Worm (Caenorhabditis elegans) whole organism, late embryonic: ENCODE results near the gene oac-12.

ENCODE experiments used
- C08G9.2 ChIP-seq: sonication (generic microtip); optimal IDR thresholded peaks from 2 replicates; lab custom pipeline; 2016; ENCODE audit warnings: mild to moderate bottlenecking, missing genetic modification characterization, moderate library complexity, missing compliant biosample characterization
- C38D4.7 ChIP-seq: fragments of 200-800 bp; sonication (Bioruptor generic); optimal IDR thresholded peaks from 2 replicates; lab custom pipeline; 2018; ENCODE audit warnings: mild to moderate bottlenecking, missing genetic modification characterization, moderate library complexity, missing compliant biosample characterization
- K02D7.2 ChIP-seq: sonication (generic microtip); optimal IDR thresholded peaks from 2 replicates; lab custom pipeline; 2017; ENCODE audit warnings: mild to moderate bottlenecking, missing genetic modification characterization, missing compliant biosample characterization
- K09A11.1 ChIP-seq: sonication (generic microtip); optimal IDR thresholded peaks from 2 replicates; lab custom pipeline; 2017; ENCODE audit warnings: antibody characterized with exemption, mild to moderate bottlenecking, missing genetic modification characterization, missing compliant biosample characterization; ENCODE audit not compliant: insufficient read depth
- T23F11.4 ChIP-seq: fragments of 200-800 bp; sonication (Bioruptor generic); optimal IDR thresholded peaks from 2 replicates; lab custom pipeline; 2018; ENCODE audit warnings: mild to moderate bottlenecking, missing genetic modification characterization, missing compliant biosample characterization
- ahr-1 ChIP-seq: sonication (generic microtip); optimal IDR thresholded peaks from 2 replicates; lab custom pipeline; 2016; ENCODE audit warnings: missing genetic modification characterization, missing compliant biosample characterization
- ama-1 ChIP-seq: fragments of 150-350 bp; optimal IDR thresholded peaks from 2 replicates; lab custom pipeline; 2014
- ceh-14 ChIP-seq: sonication (generic microtip); optimal IDR thresholded peaks from 2 replicates; lab custom pipeline; 2016; ENCODE audit warnings: missing genotype, missing genetic modification characterization, missing compliant biosample characterization
- ceh-18 ChIP-seq: sonication (generic microtip); optimal IDR thresholded peaks from 2 replicates; lab custom pipeline; 2016; ENCODE audit warnings: missing genetic modification characterization, missing compliant biosample characterization
- ceh-19 ChIP-seq: fragments of 200-800 bp; sonication (Bioruptor generic); optimal IDR thresholded peaks from 2 replicates; lab custom pipeline; 2018; ENCODE audit warnings: mild to moderate bottlenecking, missing genetic modification characterization, missing compliant biosample characterization
- ceh-2 ChIP-seq: sonication (generic microtip); optimal IDR thresholded peaks from 2 replicates; lab custom pipeline; 2016; ENCODE audit warnings: missing genotype, missing genetic modification characterization, missing compliant biosample characterization
- ceh-22 ChIP-seq: sonication (generic microtip); optimal IDR thresholded peaks from 2 replicates; lab custom pipeline; 2017; ENCODE audit warnings: missing biosample characterization, missing genetic modification characterization
- ceh-24 ChIP-seq: sonication (generic microtip); optimal IDR thresholded peaks from 2 replicates; lab custom pipeline; 2016; ENCODE audit warnings: mild to moderate bottlenecking, missing genetic modification characterization, missing compliant biosample characterization
- ceh-31 ChIP-seq: sonication (generic microtip); optimal IDR thresholded peaks from 2 replicates; lab custom pipeline; 2016; ENCODE audit warnings: missing genetic modification characterization, missing compliant biosample characterization
- ceh-48 ChIP-seq: sonication (generic microtip); optimal IDR thresholded peaks from 2 replicates; lab custom pipeline; 2016; ENCODE audit warnings: missing genetic modification characterization, inconsistent platforms, missing compliant biosample characterization
- ceh-6 ChIP-seq: fragments of 200-800 bp; sonication (Bioruptor generic); optimal IDR thresholded peaks from 2 replicates; lab custom pipeline; 2018; ENCODE audit warnings: mild to moderate bottlenecking, missing genetic modification characterization, missing compliant biosample characterization
- che-1 ChIP-seq: sonication (generic microtip); optimal IDR thresholded peaks from 2 replicates; lab custom pipeline; 2016; ENCODE audit warnings: mild to moderate bottlenecking, missing genetic modification characterization, missing compliant biosample characterization
- dmd-4 ChIP-seq: sonication (generic microtip); optimal IDR thresholded peaks from 2 replicates; lab custom pipeline; 2016; ENCODE audit warnings: borderline replicate concordance, missing genetic modification characterization, missing compliant biosample characterization
- dve-1 ChIP-seq: sonication (generic microtip); optimal IDR thresholded peaks from 2 replicates; lab custom pipeline; 2017; ENCODE audit warnings: antibody characterized with exemption, mild to moderate bottlenecking, missing genetic modification characterization, missing compliant biosample characterization
- elt-2 ChIP-seq: sonication (generic microtip); optimal IDR thresholded peaks from 2 replicates; lab custom pipeline; 2016; ENCODE audit warnings: missing genetic modification reagents, missing genetic modification characterization, missing compliant biosample characterization
- elt-4 ChIP-seq: sonication (generic microtip); optimal IDR thresholded peaks from 2 replicates; lab custom pipeline; 2016; ENCODE audit warnings: missing genetic modification characterization, missing compliant biosample characterization
- eyg-1 ChIP-seq: sonication (generic microtip); optimal IDR thresholded peaks from 2 replicates; lab custom pipeline; 2016; ENCODE audit warnings: missing genotype, missing genetic modification characterization, missing compliant biosample characterization
- fax-1 ChIP-seq: sonication (generic microtip); optimal IDR thresholded peaks from 2 replicates; lab custom pipeline; 2016; ENCODE audit warnings: missing genotype, missing genetic modification characterization, missing compliant biosample characterization
- fkh-6 ChIP-seq: sonication (generic microtip); optimal IDR thresholded peaks from 2 replicates; lab custom pipeline; 2016; ENCODE audit warnings: missing genetic modification characterization, missing compliant biosample characterization
- gmeb-2 ChIP-seq: sonication (generic microtip); optimal IDR thresholded peaks from 2 replicates; lab custom pipeline; 2016; ENCODE audit warnings: missing genetic modification characterization, inconsistent platforms, missing compliant biosample characterization
- hlh-30 ChIP-seq: sonication (generic microtip); optimal IDR thresholded peaks from 2 replicates; lab custom pipeline; 2017; ENCODE audit warnings: antibody characterized with exemption, missing genetic modification characterization, missing compliant biosample characterization; ENCODE audit not compliant: insufficient read depth
- lin-11 ChIP-seq: fragments of 200-800 bp; sonication (Bioruptor generic); optimal IDR thresholded peaks from 2 replicates; lab custom pipeline; 2018; ENCODE audit warnings: mild to moderate bottlenecking, missing genetic modification characterization, missing compliant biosample characterization
- nfya-1 ChIP-seq: sonication (generic microtip); optimal IDR thresholded peaks from 2 replicates; lab custom pipeline; 2017; ENCODE audit warnings: missing genetic modification characterization, mild to moderate bottlenecking, missing compliant biosample characterization, antibody characterized with exemption, moderate library complexity
- nhr-11 ChIP-seq: fragments of 150-350 bp; optimal IDR thresholded peaks from 2 replicates; lab custom pipeline; 2014; ENCODE audit warnings: missing biosample characterization, missing genetic modification characterization
- pat-9 ChIP-seq: fragments of 200-800 bp; sonication (Bioruptor generic); optimal IDR thresholded peaks from 2 replicates; lab custom pipeline; 2018; ENCODE audit warnings: mild to moderate bottlenecking, missing genetic modification characterization, moderate library complexity, missing compliant biosample characterization
- pax-1 ChIP-seq: fragments of 150-350 bp; optimal IDR thresholded peaks from 2 replicates; lab custom pipeline; 2014; ENCODE audit warnings: missing biosample characterization, missing genetic modification characterization
- pha-2 ChIP-seq: sonication (generic microtip); optimal IDR thresholded peaks from 2 replicates; lab custom pipeline; 2017; ENCODE audit warnings: mild to moderate bottlenecking, missing genetic modification characterization, missing compliant biosample characterization
- pqm-1 ChIP-seq: sonication (generic microtip); optimal IDR thresholded peaks from 2 replicates; lab custom pipeline; 2016; ENCODE audit warnings: missing genetic modification characterization, missing compliant biosample characterization
- pros-1 ChIP-seq: fragments of 150-350 bp; optimal IDR thresholded peaks from 2 replicates; lab custom pipeline; 2014; ENCODE audit warnings: missing biosample characterization, missing genetic modification reagents, missing genetic modification characterization
- rnt-1 ChIP-seq: sonication (generic microtip); optimal IDR thresholded peaks from 2 replicates; lab custom pipeline; 2016; ENCODE audit warnings: missing genetic modification characterization, missing compliant biosample characterization
- sox-4 ChIP-seq: sonication (generic microtip); optimal IDR thresholded peaks from 2 replicates; lab custom pipeline; 2017; ENCODE audit warnings: mild to moderate bottlenecking, missing genetic modification characterization, inconsistent platforms, missing compliant biosample characterization
- syd-9 ChIP-seq: sonication (generic microtip); optimal IDR thresholded peaks from 2 replicates; lab custom pipeline; 2016; ENCODE audit warnings: mild to moderate bottlenecking, missing genetic modification characterization, moderate library complexity, missing compliant biosample characterization
- unc-42 ChIP-seq: sonication (generic microtip); optimal IDR thresholded peaks from 2 replicates; lab custom pipeline; 2016; ENCODE audit warnings: missing genotype, missing genetic modification characterization, missing compliant biosample characterization

oac-12 gene

ce11 chrV:4374625-4375024, 42.3 kb upstream of the oac-12 start, which contains the start of gene neg-1:
neg-1 (minus strand) TSS chrV:4374874.
- no peak for TF ChIP-seq ceh-6 (GFP tag; lab: Kevin White, UChicago)
- TF ChIP-seq elt-4 (tag; lab: Kevin White, UChicago) = no peak
- no peak for TF ChIP-seq ama-1 (lab: Kevin White, UChicago)
- no peak for TF ChIP-seq pros-1 (tag; lab: Kevin White, UChicago)
- TF ChIP-seq gmeb-2 (tag; lab: Kevin White, UChicago) = no peak
- no peak for TF ChIP-seq ceh-19 (GFP tag; lab: Kevin White, UChicago)
- no peak for TF ChIP-seq hlh-30 (tag; lab: Kevin White, UChicago)
- TF ChIP-seq ahr-1 (tag; lab: Kevin White, UChicago) = no peak
- TF ChIP-seq nhr-11 (tag; lab: Kevin White, UChicago) = no peak
- TF ChIP-seq rnt-1 (tag; lab: Kevin White, UChicago) = no peak
- no peak for TF ChIP-seq dmd-4 (tag; lab: Kevin White, UChicago)
- TF ChIP-seq ceh-24 (tag; lab: Kevin White, UChicago) = no peak
- no peak for TF ChIP-seq T23F11.4 (GFP tag; lab: Kevin White, UChicago)
- TF ChIP-seq fax-1 (tag; lab: Kevin White, UChicago) = no peak
- no peak for TF ChIP-seq pax-1 (tag; lab: Kevin White, UChicago)
- TF ChIP-seq ceh-2 = no peak
- no peak for TF ChIP-seq che-1 (tag; lab: Kevin White, UChicago)
- no peak for TF ChIP-seq pha-2 (tag; lab: Kevin White, UChicago)
- TF ChIP-seq C38D4.7 = no peak
- TF ChIP-seq fkh-6 (tag; lab: Kevin White, UChicago) = no peak

- no peak for TF ChIP-seq eyg-1 (tag; lab: Kevin White, UChicago)
Observed at ce11 chrV:4373656-4374055, 41.3 kb upstream of the oac-12 start.

- TF ChIP-seq fkh-6 (tag; lab: Kevin White, UChicago) (peak; percentile 6), C08G9.2 (peak; percentile 49), ceh-31 (no peak), sox-4 (tag; lab: Kevin White, UChicago) (no peak), ceh-19 (GFP tag; lab: Kevin White, UChicago) (no peak)
- TF ChIP-seq, all 69 proteins: peak for 2
Observed at ce11 chrV:4372986-4373385, 40.6 kb upstream of the oac-12 start.

- TF ChIP-seq ceh-14 (peak; percentile 22), unc-42 (tag; lab: Kevin White, UChicago) (peak; percentile 43), ama-1 (lab: Kevin White, UChicago) (no peak), dve-1 (tag; lab: Kevin White, UChicago) (no peak), nhr-11 (tag; lab: Kevin White, UChicago) (no peak), elt-2 (tag; lab: Kevin White, UChicago) (peak; percentile 32), pat-9 (no peak), ceh-22 (tag; lab: Kevin White, UChicago) (no peak), ceh-31 (peak; percentile 12), syd-9 (tag; lab: Kevin White, UChicago) (no peak), nfya-1 (tag; lab: Kevin White, UChicago) (peak; percentile 29), ceh-48 (no peak), che-1 (tag; lab: Kevin White, UChicago) (no peak), K02D7.2 (no peak), C38D4.7 (no peak), pqm-1 (tag; lab: Kevin White, UChicago) (no peak), K09A11.1 (tag; lab: Kevin White, UChicago) (no peak), lin-11 (tag; lab: Kevin White, UChicago) (no peak), rnt-1 (tag; lab: Kevin White, UChicago) (no peak), ceh-18 (no peak)
Observed at ce11 chrV:4371309-4371933, 39.1 kb upstream of the oac-12 start, which contains the start of the genes gmpr-1 and fipp-1. gmpr-1 (minus strand) TSS chrV:4371383. fipp-1 (plus strand) TSS chrV:4371807.
